Worm (Caenorhabditis elegans) whole organism, L3 larva: ENCODE data around the gene ZK856.14.

Experiments
- aly-2 ChIP-seq: fragments of 150-350 bp; optimal IDR thresholded peaks from 2 replicates; lab custom pipeline; 2014; ENCODE audit warnings: missing biosample characterization, missing genetic modification characterization
- ceh-82 ChIP-seq: fragments of 150-350 bp; optimal IDR thresholded peaks from 2 replicates; lab custom pipeline; 2014; ENCODE audit warnings: missing biosample characterization, missing genetic modification characterization
- nfya-1 ChIP-seq: sonication (generic microtip); optimal IDR thresholded peaks from 2 replicates; lab custom pipeline; 2017; ENCODE audit warnings: missing genetic modification characterization, mild to moderate bottlenecking, missing compliant biosample characterization, antibody characterized with exemption, moderate library complexity; ENCODE audit not compliant: insufficient read depth
- nhr-237 ChIP-seq: fragments of 150-350 bp; optimal IDR thresholded peaks from 2 replicates; lab custom pipeline; 2014; ENCODE audit warnings: missing biosample characterization, missing genetic modification characterization
- pha-4 ChIP-seq: fragments of 150-350 bp; optimal IDR thresholded peaks from 2 replicates; lab custom pipeline; 2014; ENCODE audit warnings: missing biosample characterization, missing genetic modification reagents, missing genetic modification characterization
- pqm-1 ChIP-seq: fragments of 150-350 bp; optimal IDR thresholded peaks from 2 replicates; lab custom pipeline; 2017; ENCODE audit warnings: missing biosample characterization, missing genetic modification characterization, inconsistent platforms
- snpc-4 ChIP-seq: fragments of 150-350 bp; optimal IDR thresholded peaks from 2 replicates; lab custom pipeline; 2014; ENCODE audit warnings: missing biosample characterization, missing genetic modification characterization
- unc-39 ChIP-seq: sonication (generic microtip); optimal IDR thresholded peaks from 4 replicates; lab custom pipeline; 2017; ENCODE audit warnings: missing biosample characterization, missing genetic modification characterization

DNA sequence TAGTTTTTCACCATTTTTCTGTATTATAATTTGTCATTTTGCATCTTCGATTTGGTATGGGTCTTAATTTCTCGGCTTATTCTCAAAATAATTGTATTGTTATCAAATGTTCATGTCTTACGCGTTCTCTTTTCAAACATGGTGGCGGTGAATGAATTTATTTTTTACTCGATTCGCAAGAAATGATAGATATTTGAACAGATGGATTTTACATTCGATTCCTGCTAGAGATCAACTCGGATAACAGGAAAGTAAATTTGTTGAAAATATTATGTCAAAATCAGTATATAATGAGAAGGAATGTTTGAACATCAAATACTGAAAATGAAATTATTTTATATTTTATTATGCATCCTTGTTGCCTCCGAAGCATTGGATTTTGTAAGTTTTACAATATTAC is 33.8 kb upstream of the ZK856.14 start, which contains the start of gene ZK856.4:
- no peak for TF ChIP-seq aly-2 (tag; lab: Kevin White, UChicago)
- no peak for TF ChIP-seq nfya-1 (tag; lab: Kevin White, UChicago)
- TF ChIP-seq unc-39 (tag; lab: Kevin White, UChicago), result no peak
- TF ChIP-seq ceh-82, result no peak
- TF ChIP-seq snpc-4 (tag; lab: Kevin White, UChicago), result no peak
- no peak for TF ChIP-seq pha-4 (tag; lab: Kevin White, UChicago)
- TF ChIP-seq nhr-237 (tag; lab: Kevin White, UChicago), result no peak
- TF ChIP-seq pqm-1, result no peak
